Worm (Caenorhabditis elegans) whole organism, L3 larva: ENCODE measurements around the gene R05H10.1.

Experiments used
- R02D3.7 ChIP-seq: fragments of 150-350 bp; optimal IDR thresholded peaks from 2 replicates; lab custom pipeline; 2014; ENCODE audit warnings: missing biosample characterization, missing genetic modification characterization
- aly-2 ChIP-seq: fragments of 150-350 bp; optimal IDR thresholded peaks from 2 replicates; lab custom pipeline; 2014; ENCODE audit warnings: missing biosample characterization, missing genetic modification characterization
- ama-1 ChIP-seq: fragments of 150-350 bp; optimal IDR thresholded peaks from 2 replicates; lab custom pipeline; 2018
- ceh-16 ChIP-seq: sonication (generic microtip); optimal IDR thresholded peaks from 2 replicates; lab custom pipeline; 2017; ENCODE audit warnings: missing biosample characterization, missing genetic modification characterization
- ceh-28 ChIP-seq: fragments of 150-350 bp; optimal IDR thresholded peaks from 2 replicates; lab custom pipeline; 2014; ENCODE audit warnings: missing biosample characterization, missing genetic modification reagents, missing genetic modification characterization
- ceh-82 ChIP-seq: fragments of 150-350 bp; optimal IDR thresholded peaks from 2 replicates; lab custom pipeline; 2014; ENCODE audit warnings: missing biosample characterization, missing genetic modification characterization
- ceh-9 ChIP-seq: sonication (generic microtip); optimal IDR thresholded peaks from 2 replicates; lab custom pipeline; 2018; ENCODE audit warnings: missing biosample characterization, missing genetic modification characterization
- daf-12 ChIP-seq: fragments of 150-350 bp; optimal IDR thresholded peaks from 2 replicates; lab custom pipeline; 2014; ENCODE audit warnings: missing biosample characterization, missing genetic modification reagents, missing genetic modification characterization
- egl-27 ChIP-seq: sonication (generic microtip); optimal IDR thresholded peaks from 4 replicates; lab custom pipeline; 2017; ENCODE audit warnings: missing biosample characterization, missing genetic modification reagents, missing genetic modification characterization
- egl-5 ChIP-seq: fragments of 150-350 bp; optimal IDR thresholded peaks from 2 replicates; lab custom pipeline; 2017; ENCODE audit warnings: missing biosample characterization, missing genetic modification reagents, missing genetic modification characterization, inconsistent platforms
- elt-1 ChIP-seq: fragments of 150-350 bp; optimal IDR thresholded peaks from 2 replicates; lab custom pipeline; 2014; ENCODE audit warnings: missing biosample characterization, missing genetic modification characterization
- elt-2 ChIP-seq: sonication (generic microtip); optimal IDR thresholded peaks from 2 replicates; lab custom pipeline; 2016; ENCODE audit warnings: missing genetic modification reagents, mild to moderate bottlenecking, missing genetic modification characterization, missing compliant biosample characterization
- elt-3 ChIP-seq, 3 experiments: fragments of 150-350 bp in 1 of 3; sonication (generic microtip) in 2 of 3; optimal IDR thresholded peaks; 2 replicates in 2 of 3; 4 replicates in 1 of 3; lab custom pipeline; 2014 to 2017; ENCODE audit warnings: missing biosample characterization in 3 of 3, missing genetic modification characterization in 3 of 3
- eor-1 ChIP-seq, 2 experiments: fragments of 150-350 bp; optimal IDR thresholded peaks; 2 replicates each; lab custom pipeline; 2014 to 2018; ENCODE audit warnings: missing biosample characterization in 2 of 2, missing genetic modification characterization in 2 of 2
- fkh-10 ChIP-seq: sonication (generic microtip); optimal IDR thresholded peaks from 2 replicates; lab custom pipeline; 2017; ENCODE audit warnings: missing biosample characterization, missing genetic modification reagents, missing genetic modification characterization
- fkh-2 ChIP-seq: fragments of 150-350 bp; optimal IDR thresholded peaks from 2 replicates; lab custom pipeline; 2014; ENCODE audit warnings: missing biosample characterization, missing genetic modification reagents, missing genetic modification characterization
- fos-1 ChIP-seq: fragments of 150-350 bp; optimal IDR thresholded peaks from 2 replicates; lab custom pipeline; 2014; ENCODE audit warnings: missing biosample characterization, missing genetic modification characterization
- hmg-11 ChIP-seq: sonication (generic microtip); optimal IDR thresholded peaks from 2 replicates; lab custom pipeline; 2016; ENCODE audit warnings: missing genetic modification characterization, missing compliant biosample characterization
- jun-1 ChIP-seq: fragments of 150-350 bp; optimal IDR thresholded peaks from 2 replicates; lab custom pipeline; 2014; ENCODE audit warnings: missing biosample characterization, missing genetic modification reagents, missing genetic modification characterization
- lin-15B ChIP-seq: fragments of 150-350 bp; optimal IDR thresholded peaks from 2 replicates; lab custom pipeline; 2014; ENCODE audit warnings: missing biosample characterization, missing genetic modification characterization
- lin-39 ChIP-seq: fragments of 150-350 bp; optimal IDR thresholded peaks from 2 replicates; lab custom pipeline; 2018; ENCODE audit warnings: missing biosample characterization, missing genetic modification reagents, missing genetic modification characterization
- lsy-12 ChIP-seq: sonication (generic microtip); optimal IDR thresholded peaks from 2 replicates; lab custom pipeline; 2016; ENCODE audit warnings: mild to moderate bottlenecking, missing genetic modification characterization, missing compliant biosample characterization
- nfya-1 ChIP-seq: sonication (generic microtip); optimal IDR thresholded peaks from 2 replicates; lab custom pipeline; 2017; ENCODE audit warnings: missing genetic modification characterization, mild to moderate bottlenecking, missing compliant biosample characterization, antibody characterized with exemption, moderate library complexity; ENCODE audit not compliant: insufficient read depth
- nhr-11 ChIP-seq: fragments of 150-350 bp; optimal IDR thresholded peaks from 2 replicates; lab custom pipeline; 2014; ENCODE audit warnings: missing biosample characterization, missing genetic modification characterization
- nhr-12 ChIP-seq: fragments of 150-350 bp; optimal IDR thresholded peaks from 2 replicates; lab custom pipeline; 2014; ENCODE audit warnings: missing biosample characterization, missing genetic modification characterization
- nhr-23 ChIP-seq: fragments of 150-350 bp; optimal IDR thresholded peaks from 2 replicates; lab custom pipeline; 2014; ENCODE audit warnings: missing biosample characterization, missing genetic modification reagents, missing genetic modification characterization
- nhr-237 ChIP-seq: fragments of 150-350 bp; optimal IDR thresholded peaks from 2 replicates; lab custom pipeline; 2014; ENCODE audit warnings: missing biosample characterization, missing genetic modification characterization
- nhr-25 ChIP-seq: sonication (generic microtip); optimal IDR thresholded peaks from 2 replicates; lab custom pipeline; 2017; ENCODE audit warnings: missing biosample characterization, missing genetic modification characterization
- nhr-28 ChIP-seq: fragments of 150-350 bp; optimal IDR thresholded peaks from 2 replicates; lab custom pipeline; 2014; ENCODE audit warnings: missing biosample characterization, missing genetic modification characterization
- nhr-43 ChIP-seq: sonication (generic microtip); optimal IDR thresholded peaks from 2 replicates; lab custom pipeline; 2016; ENCODE audit warnings: mild to moderate bottlenecking, missing genetic modification characterization, missing compliant biosample characterization; ENCODE audit not compliant: poor library complexity, severe bottlenecking
- nhr-67 ChIP-seq: fragments of 150-350 bp; optimal IDR thresholded peaks from 2 replicates; lab custom pipeline; 2014; ENCODE audit warnings: missing biosample characterization, missing genetic modification characterization
- nhr-76 ChIP-seq: fragments of 150-350 bp; sonication (generic microtip); optimal IDR thresholded peaks from 5 replicates; lab custom pipeline; 2014; ENCODE audit warnings: missing biosample characterization, missing genetic modification characterization
- pha-4 ChIP-seq: fragments of 150-350 bp; optimal IDR thresholded peaks from 2 replicates; lab custom pipeline; 2014; ENCODE audit warnings: missing biosample characterization, missing genetic modification reagents, missing genetic modification characterization
- pqm-1 ChIP-seq: fragments of 150-350 bp; optimal IDR thresholded peaks from 2 replicates; lab custom pipeline; 2017; ENCODE audit warnings: missing biosample characterization, missing genetic modification characterization, inconsistent platforms
- sea-2 ChIP-seq: fragments of 150-350 bp; sonication (generic microtip); optimal IDR thresholded peaks from 4 replicates; lab custom pipeline; 2014; ENCODE audit warnings: missing biosample characterization, missing genetic modification reagents, missing genetic modification characterization
- skn-1 ChIP-seq: fragments of 150-350 bp; optimal IDR thresholded peaks from 2 replicates; lab custom pipeline; 2014; ENCODE audit warnings: missing biosample characterization, missing genetic modification characterization
- snpc-4 ChIP-seq: fragments of 150-350 bp; optimal IDR thresholded peaks from 2 replicates; lab custom pipeline; 2014; ENCODE audit warnings: missing biosample characterization, missing genetic modification characterization
- tbx-2 ChIP-seq: sonication (generic microtip); optimal IDR thresholded peaks from 2 replicates; lab custom pipeline; 2016; ENCODE audit warnings: mild to moderate bottlenecking, missing genetic modification characterization, missing compliant biosample characterization
- unc-39 ChIP-seq: sonication (generic microtip); optimal IDR thresholded peaks from 4 replicates; lab custom pipeline; 2017; ENCODE audit warnings: missing biosample characterization, missing genetic modification characterization
- unc-62 ChIP-seq: fragments of 150-350 bp; sonication (generic microtip); optimal IDR thresholded peaks from 4 replicates; lab custom pipeline; 2014; ENCODE audit warnings: missing biosample characterization, missing genetic modification reagents, missing genetic modification characterization
- zag-1 ChIP-seq: fragments of 150-350 bp; optimal IDR thresholded peaks from 2 replicates; lab custom pipeline; 2014; ENCODE audit warnings: missing biosample characterization, missing genetic modification characterization
- ztf-11 ChIP-seq: fragments of 150-350 bp; optimal IDR thresholded peaks from 2 replicates; lab custom pipeline; 2014; ENCODE audit warnings: missing biosample characterization, missing genetic modification characterization
- ztf-4 ChIP-seq: fragments of 150-350 bp; optimal IDR thresholded peaks from 2 replicates; lab custom pipeline; 2014; ENCODE audit warnings: missing biosample characterization, missing genetic modification characterization

Gene R05H10.1

ce11 chrII:14805686-14806085 is 45.9 kb upstream of the R05H10.1 start, which contains the start of gene srt-11:
Gene srt-11 (plus strand): TSS chrII:14805986.
- TF ChIP-seq snpc-4 (tag; lab: Kevin White, UChicago) (no peak), skn-1 (tag; lab: Kevin White, UChicago) (no peak), elt-2 (tag; lab: Kevin White, UChicago) (no peak), egl-27 (tag; lab: Kevin White, UChicago) (no peak), nhr-23 (tag; lab: Kevin White, UChicago) (no peak), elt-3 (tag; optimal IDR thresholded peaks at IDR 0.05; lab: Kevin White, UChicago) (no peak), fkh-10 (GFP tag; lab: Kevin White, UChicago) (no peak)

DNA sequence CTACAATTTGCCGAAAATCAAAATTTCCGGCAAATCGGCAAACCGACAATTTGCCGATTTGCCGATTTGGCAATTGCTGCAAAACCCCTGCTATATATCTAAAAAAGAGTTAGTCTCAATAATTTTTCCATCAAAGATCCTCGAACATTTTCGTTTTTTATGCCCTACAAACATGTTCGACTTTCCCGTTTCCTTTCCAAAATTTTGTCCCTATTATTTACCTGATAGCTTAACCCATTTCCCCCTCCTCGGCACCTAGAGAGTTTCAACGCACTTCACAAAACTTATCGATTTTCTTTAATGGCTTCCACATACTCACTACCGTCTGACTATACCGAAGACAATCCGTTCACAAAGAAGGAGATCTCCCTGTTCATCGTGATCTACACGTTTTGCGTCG is 42.9 kb upstream of the R05H10.1 start, which contains the start of gene W01D2.6:
Gene W01D2.6, plus strand, starts transcription at position 301 of the 400 bp plus-strand sequence.
- TF ChIP-seq skn-1 (tag; lab: Kevin White, UChicago) (no peak), eor-1 (tag; optimal IDR thresholded peaks at IDR 0.05; lab: Kevin White, UChicago) (no peak), unc-39 (tag; lab: Kevin White, UChicago) (no peak), nhr-67 (no peak), ztf-11 (tag; lab: Kevin White, UChicago) (no peak), egl-27 (tag; lab: Kevin White, UChicago) (no peak), fos-1 (no peak), lsy-12 (tag; lab: Kevin White, UChicago) (no peak), elt-1 (tag; lab: Kevin White, UChicago) (no peak), nhr-12 (tag; lab: Kevin White, UChicago) (no peak), ceh-9 (tag; lab: Kevin White, UChicago) (no peak), ceh-16 (no peak), lin-39 (tag; lab: Kevin White, UChicago) (no peak)

- TF ChIP-seq pha-4 (tag; lab: Kevin White, UChicago) (peak; percentile 96), lin-39 (tag; lab: Kevin White, UChicago) (peak; percentile 43), ama-1 (lab: Kevin White, UChicago) (no peak), tbx-2 (no peak), elt-1 (tag; lab: Kevin White, UChicago) (no peak), lin-15B (tag; lab: Kevin White, UChicago) (peak; percentile 11), sea-2 (GFP tag; lab: Kevin White, UChicago) (no peak), nfya-1 (tag; lab: Kevin White, UChicago) (peak; percentile 57), R02D3.7 (no peak), nhr-237 (no peak), zag-1 (tag; lab: Kevin White, UChicago) (no peak), snpc-4 (tag; lab: Kevin White, UChicago) (peak; percentile 72), unc-62 (GFP tag; lab: Kevin White, UChicago) (no peak), hmg-11 (tag; lab: Kevin White, UChicago) (peak; percentile 60), aly-2 (tag; lab: Kevin White, UChicago) (no peak)
These were observed 41.0 kb upstream of the R05H10.1 start for ce11 chrII:14810609-14811008.

DNA sequence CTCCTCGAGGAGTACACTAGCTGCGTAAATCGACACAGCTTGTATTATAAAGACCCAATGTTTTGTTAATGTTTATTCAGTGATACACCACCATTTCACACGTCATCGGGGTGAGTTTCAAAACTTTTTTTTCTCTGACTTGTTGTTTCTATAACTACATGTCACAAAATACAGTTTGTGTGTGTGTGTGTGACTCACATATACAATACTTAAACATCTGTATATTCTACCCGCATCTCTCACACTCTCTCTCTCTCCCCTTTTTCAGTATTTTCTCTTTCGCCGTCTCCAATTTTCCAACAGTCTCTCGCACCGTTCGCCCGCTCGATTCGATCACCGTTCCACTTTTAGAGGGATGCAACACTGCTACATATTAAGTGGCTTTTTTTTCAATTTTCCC is 40.1 kb upstream of the R05H10.1 start:
- TF ChIP-seq daf-12 (tag; lab: Kevin White, UChicago) (no peak), unc-62 (GFP tag; lab: Kevin White, UChicago) (no peak), fos-1 (no peak), ceh-16 (no peak), egl-5 (no peak), ama-1 (lab: Kevin White, UChicago) (no peak), skn-1 (tag; lab: Kevin White, UChicago) (no peak), R02D3.7 (peak; percentile 5), pqm-1 (tag; lab: Kevin White, UChicago) (peak; percentile 88), jun-1 (tag; lab: Kevin White, UChicago) (peak; percentile 69), nhr-76 (no peak), ztf-4 (tag; lab: Kevin White, UChicago) (no peak), nhr-67 (no peak), nhr-28 (no peak), hmg-11 (tag; lab: Kevin White, UChicago) (peak; percentile 36), nhr-237 (no peak), lin-15B (tag; lab: Kevin White, UChicago) (no peak), snpc-4 (tag; lab: Kevin White, UChicago) (peak; percentile 0), elt-1 (tag; lab: Kevin White, UChicago) (no peak), nfya-1 (tag; lab: Kevin White, UChicago) (no peak), nhr-43 (tag; lab: Kevin White, UChicago) (no peak), unc-39 (tag; lab: Kevin White, UChicago) (no peak), ceh-82 (tag; lab: Kevin White, UChicago) (no peak), pha-4 (tag; lab: Kevin White, UChicago) (peak; percentile 63), lin-39 (tag; lab: Kevin White, UChicago) (no peak), ceh-28 (no peak), ceh-9 (tag; lab: Kevin White, UChicago) (no peak), fkh-2 (tag; lab: Kevin White, UChicago) (no peak), nhr-25 (tag; lab: Kevin White, UChicago) (peak; percentile 11), nhr-11 (tag; lab: Kevin White, UChicago) (no peak), lsy-12 (tag; lab: Kevin White, UChicago) (no peak), ztf-11 (tag; lab: Kevin White, UChicago) (no peak), elt-3 (tag; optimal IDR thresholded peaks at IDR 0.05; lab: Kevin White, UChicago) (no peak), elt-2 (tag; lab: Kevin White, UChicago) (peak; percentile 48)
